Worm (Caenorhabditis elegans): Measurements from ENCODE around the gene fbxc-31.

Gene fbxc-31

ce11 chrII:875739-876138 is 36.0 kb upstream of the fbxc-31 start:
- TF ChIP-seq pat-9 (tag; optimal IDR thresholded peaks at IDR 0.05): no peak
- no peak for TF ChIP-seq ahr-1 (tag; optimal IDR thresholded peaks at IDR 0.05)
- no peak for TF ChIP-seq sox-2 (GFP tag; IDR thresholded peaks at IDR 0.05)
- TF ChIP-seq ceh-18 (tag; optimal IDR thresholded peaks at IDR 0.05): no peak
- no peak for TF ChIP-seq eyg-1 (tag; optimal IDR thresholded peaks at IDR 0.05)
- TF ChIP-seq pag-3 (tag; optimal IDR thresholded peaks at IDR 0.05; ENCODE audit: borderline replicate concordance): no peak
- TF ChIP-seq ztf-16 (tag; optimal IDR thresholded peaks at IDR 0.05): no peak
- TF ChIP-seq ceh-22 (tag; optimal IDR thresholded peaks at IDR 0.05): no peak
- TF ChIP-seq hlh-15 (tag; optimal IDR thresholded peaks at IDR 0.05): no peak
- no peak for TF ChIP-seq fkh-6 (tag; optimal IDR thresholded peaks at IDR 0.05)
- no peak for TF ChIP-seq nhr-232 (tag; optimal IDR thresholded peaks at IDR 0.05)
- TF ChIP-seq gmeb-2 (tag; optimal IDR thresholded peaks at IDR 0.05): no peak
- TF ChIP-seq ceh-14 (tag; optimal IDR thresholded peaks at IDR 0.05): no peak

ce11 chrII:880666-881226 is 31.0 kb upstream of the fbxc-31 start:
- no peak for TF ChIP-seq T23F11.4 (GFP tag; optimal IDR thresholded peaks at IDR 0.05)
- TF ChIP-seq K09A11.1 (tag; optimal IDR thresholded peaks at IDR 0.05; ENCODE audit: insufficient read depth): no peak
- TF ChIP-seq ets-4 (tag; optimal IDR thresholded peaks at IDR 0.05): no peak
- TF ChIP-seq ceh-2 (tag; optimal IDR thresholded peaks at IDR 0.05): no peak
- TF ChIP-seq fkh-10 (GFP tag; optimal IDR thresholded peaks at IDR 0.05): no peak
- no peak for TF ChIP-seq hlh-30 (tag; optimal IDR thresholded peaks at IDR 0.05; ENCODE audit: insufficient read depth)
- TF ChIP-seq unc-55 (GFP tag; optimal IDR thresholded peaks at IDR 0.05): no peak
- TF ChIP-seq sdc-2 (tag; optimal IDR thresholded peaks at IDR 0.05): no peak
- TF ChIP-seq unc-86 (tag; optimal IDR thresholded peaks at IDR 0.05): no peak
- no peak for TF ChIP-seq dve-1 (tag; optimal IDR thresholded peaks at IDR 0.05)

- TF ChIP-seq dmd-4 (tag; optimal IDR thresholded peaks at IDR 0.05; ENCODE audit: borderline replicate concordance): no peak
- TF ChIP-seq elt-2 (tag; optimal IDR thresholded peaks at IDR 0.05): peak; percentile 1
These were observed 27.6 kb upstream of the fbxc-31 start for ce11 chrII:884204-884603.

- TF ChIP-seq tbx-7 (tag; optimal IDR thresholded peaks at IDR 0.05): no peak
- TF ChIP-seq elt-2 (tag; optimal IDR thresholded peaks at IDR 0.05): peak; percentile 69
- no peak for TF ChIP-seq dve-1 (tag; optimal IDR thresholded peaks at IDR 0.05)
- TF ChIP-seq lim-6 (tag; optimal IDR thresholded peaks at IDR 0.05): no peak
- TF ChIP-seq ceh-18 (tag; optimal IDR thresholded peaks at IDR 0.05): no peak
- TF ChIP-seq eyg-1 (tag; optimal IDR thresholded peaks at IDR 0.05): no peak
These were observed 23.8 kb upstream of the fbxc-31 start, which contains the start of gene T07D3.4 for ce11 chrII:888024-888423. TSS of gene T07D3.4 (plus strand) at chrII:888309.

- peak; percentile 92 for TF ChIP-seq elt-2 (tag; optimal IDR thresholded peaks at IDR 0.05)
- no peak for TF ChIP-seq sdc-2 (tag; optimal IDR thresholded peaks at IDR 0.05)
These were observed 11.0 kb upstream of the fbxc-31 start, which contains the start of gene T07D3.9 for ce11 chrII:900720-901332. TSS of gene T07D3.9 (minus strand) at chrII:900913.

ce11 chrII:901632-902031 is 10.1 kb upstream of the fbxc-31 start, which contains the start of gene T07D3.2:
TSS of gene T07D3.2 (plus strand) at chrII:901932.
- TF ChIP-seq ttx-3 (tag; optimal IDR thresholded peaks at IDR 0.05) (no peak), elt-4 (tag; optimal IDR thresholded peaks at IDR 0.05) (no peak), nfya-1 (tag; optimal IDR thresholded peaks at IDR 0.05) (no peak), madf-2 (tag; optimal IDR thresholded peaks at IDR 0.05) (no peak), K09A11.1 (tag; optimal IDR thresholded peaks at IDR 0.05; ENCODE audit: insufficient read depth) (no peak), ceh-22 (tag; optimal IDR thresholded peaks at IDR 0.05) (no peak), Y22D7AL.16 (tag; optimal IDR thresholded peaks at IDR 0.05) (no peak), tbx-2 (tag; optimal IDR thresholded peaks at IDR 0.05) (no peak), elt-2 (tag; optimal IDR thresholded peaks at IDR 0.05) (no peak), hlh-15 (tag; optimal IDR thresholded peaks at IDR 0.05) (no peak)

Data from whole organism, late embryonic.